Fruit fly (Drosophila melanogaster) whole organism, prepupa: ENCODE measurements around the gene COX7AL2.

Source experiments
- Blimp-1 ChIP-seq: fragments of 200-800 bp; sonication (Bioruptor generic); optimal IDR thresholded peaks from 3 replicates; lab custom pipeline; 2017; ENCODE audit warnings: missing biosample characterization, missing genetic modification characterization, mild to moderate bottlenecking, moderate library complexity, missing genetic modification reagents
- CG10631 ChIP-seq: fragments of 200-800 bp; sonication (Bioruptor generic); optimal IDR thresholded peaks from 2 replicates; lab custom pipeline; 2016; ENCODE audit warnings: missing biosample characterization, missing genetic modification characterization
- CG10669 ChIP-seq: fragments of 200-800 bp; sonication (Bioruptor generic); optimal IDR thresholded peaks from 3 replicates; lab custom pipeline; 2018; ENCODE audit warnings: missing biosample characterization, mild to moderate bottlenecking, missing genetic modification characterization, moderate library complexity
- CG11294 ChIP-seq: fragments of 200-800 bp; sonication (Bioruptor generic); IDR thresholded peaks from 2 replicates; pipeline ENCODE4 v1.3.6; 2022; ENCODE audit warnings: missing biosample characterization, missing genetic modification characterization
- CG11762 ChIP-seq: fragments of 200-800 bp; sonication (Bioruptor generic); optimal IDR thresholded peaks from 3 replicates; lab custom pipeline; 2016; ENCODE audit warnings: missing biosample characterization, missing genetic modification characterization; ENCODE audit not compliant: insufficient read depth
- CG11902 ChIP-seq: fragments of 200-800 bp; sonication (Bioruptor generic); optimal IDR thresholded peaks from 3 replicates; lab custom pipeline; 2016; ENCODE audit warnings: missing biosample characterization, missing genetic modification characterization
- CG16779 ChIP-seq: fragments of 200-800 bp; sonication (Bioruptor generic); optimal IDR thresholded peaks from 3 replicates; lab custom pipeline; 2017; ENCODE audit warnings: missing biosample characterization, mild to moderate bottlenecking, missing genetic modification characterization
- CG3032 ChIP-seq: fragments of 200-800 bp; optimal IDR thresholded peaks from 2 replicates; lab custom pipeline; 2019; ENCODE audit warnings: missing biosample characterization, mild to moderate bottlenecking, missing genetic modification characterization, moderate library complexity
- CG31627 ChIP-seq: fragments of 200-800 bp; sonication (Bioruptor generic); optimal IDR thresholded peaks from 3 replicates; lab custom pipeline; 2016; ENCODE audit warnings: missing biosample characterization, missing genetic modification characterization
- CG32006 ChIP-seq: fragments of 200-800 bp; sonication (Bioruptor generic); optimal IDR thresholded peaks from 3 replicates; lab custom pipeline; 2017; ENCODE audit warnings: missing biosample characterization, mild to moderate bottlenecking, missing genetic modification characterization
- CG34406 ChIP-seq: fragments of 200-800 bp; sonication (Bioruptor generic); optimal IDR thresholded peaks from 3 replicates; lab custom pipeline; 2016; ENCODE audit warnings: missing biosample characterization, missing genetic modification characterization
- CG3919 ChIP-seq: fragments of 200-800 bp; sonication (Bioruptor generic); optimal IDR thresholded peaks from 3 replicates; lab custom pipeline; 2016; ENCODE audit warnings: missing biosample characterization, missing genetic modification characterization
- CG4318 ChIP-seq: fragments of 200-800 bp; sonication (Bioruptor generic); optimal IDR thresholded peaks from 3 replicates; lab custom pipeline; 2017; ENCODE audit warnings: missing biosample characterization, mild to moderate bottlenecking, missing genetic modification characterization
- CG6276 ChIP-seq: fragments of 200-800 bp; sonication (Bioruptor generic); optimal IDR thresholded peaks from 2 replicates; lab custom pipeline; 2017; ENCODE audit warnings: missing biosample characterization, mild to moderate bottlenecking, missing genetic modification characterization
- CG6792 ChIP-seq: fragments of 200-800 bp; sonication (Bioruptor generic); optimal IDR thresholded peaks from 3 replicates; lab custom pipeline; 2016; ENCODE audit warnings: missing biosample characterization, missing genetic modification characterization
- CG6808 ChIP-seq: fragments of 200-800 bp; sonication (Bioruptor generic); optimal IDR thresholded peaks from 3 replicates; lab custom pipeline; 2017; ENCODE audit warnings: missing biosample characterization, missing genetic modification characterization, mild to moderate bottlenecking, moderate library complexity, missing genetic modification reagents
- CG6854 ChIP-seq: fragments of 200-800 bp; sonication (Bioruptor generic); optimal IDR thresholded peaks from 2 replicates; lab custom pipeline; 2017; ENCODE audit warnings: missing biosample characterization, mild to moderate bottlenecking, missing genetic modification characterization
- CG7368 ChIP-seq: fragments of 200-800 bp; sonication (Bioruptor generic); optimal IDR thresholded peaks from 3 replicates; lab custom pipeline; 2016; ENCODE audit warnings: missing biosample characterization, missing genetic modification characterization
- CG8119 ChIP-seq: fragments of 200-800 bp; sonication (Bioruptor generic); IDR thresholded peaks from 3 replicates; pipeline ENCODE4 v1.3.6; 2022; ENCODE audit warnings: missing biosample characterization, missing genetic modification characterization
- CG8632 ChIP-seq: fragments of 200-800 bp; sonication (Bioruptor generic); optimal IDR thresholded peaks from 3 replicates; lab custom pipeline; 2016; ENCODE audit warnings: missing biosample characterization, missing genetic modification characterization
- CG9139 ChIP-seq: fragments of 200-800 bp; sonication (Bioruptor generic); optimal IDR thresholded peaks from 3 replicates; lab custom pipeline; 2017; ENCODE audit warnings: missing biosample characterization, mild to moderate bottlenecking, missing genetic modification characterization
- Eip75B ChIP-seq: fragments of 200-800 bp; sonication (Bioruptor generic); optimal IDR thresholded peaks from 3 replicates; lab custom pipeline; 2016; ENCODE audit warnings: missing biosample characterization, missing genetic modification characterization
- Eip78C ChIP-seq: fragments of 200-800 bp; sonication (Bioruptor generic); peaks from one replicate; lab custom pipeline; 2016; ENCODE audit warnings: missing biosample characterization, missing genetic modification characterization
- Eip93F ChIP-seq: fragments of 200-800 bp; sonication (Bioruptor generic); optimal IDR thresholded peaks from 2 replicates; lab custom pipeline; 2016; ENCODE audit warnings: missing biosample characterization, mild to moderate bottlenecking, missing genetic modification characterization
- Ets21C ChIP-seq: fragments of 200-800 bp; sonication (Bioruptor generic); optimal IDR thresholded peaks from 3 replicates; lab custom pipeline; 2016; ENCODE audit warnings: missing biosample characterization, missing genetic modification characterization
- Ets96B ChIP-seq: fragments of 200-800 bp; optimal IDR thresholded peaks from 2 replicates; lab custom pipeline; 2019; ENCODE audit warnings: missing biosample characterization, mild to moderate bottlenecking, missing genetic modification characterization, moderate library complexity
- Gug ChIP-seq: fragments of 200-800 bp; sonication (Bioruptor generic); IDR thresholded peaks from 2 replicates; pipeline ENCODE4 v1.3.6; 2022; ENCODE audit warnings: missing biosample characterization, missing genetic modification characterization
- Hr39 ChIP-seq: fragments of 200-800 bp; sonication (Bioruptor generic); optimal IDR thresholded peaks from 2 replicates; lab custom pipeline; 2016; ENCODE audit warnings: missing biosample characterization, missing genetic modification characterization
- Hr4 ChIP-seq: fragments of 200-800 bp; sonication (Bioruptor generic); optimal IDR thresholded peaks from 3 replicates; lab custom pipeline; 2016; ENCODE audit warnings: missing biosample characterization, missing genetic modification characterization
- Lpt ChIP-seq: fragments of 200-800 bp; sonication (Bioruptor generic); optimal IDR thresholded peaks from 3 replicates; lab custom pipeline; 2016; ENCODE audit warnings: missing biosample characterization, missing genetic modification characterization
- Met ChIP-seq: fragments of 200-800 bp; sonication (Bioruptor generic); optimal IDR thresholded peaks from 3 replicates; lab custom pipeline; 2016; ENCODE audit warnings: missing biosample characterization, missing genetic modification characterization
- OdsH ChIP-seq: fragments of 200-800 bp; sonication (Bioruptor generic); optimal IDR thresholded peaks from 3 replicates; lab custom pipeline; 2016; ENCODE audit warnings: missing biosample characterization, missing genetic modification characterization
- Sox102F ChIP-seq: fragments of 200-800 bp; sonication (Bioruptor generic); optimal IDR thresholded peaks from 2 replicates; lab custom pipeline; 2016; ENCODE audit warnings: missing biosample characterization, mild to moderate bottlenecking, missing genetic modification characterization
- Sox14 ChIP-seq: fragments of 200-800 bp; sonication (Bioruptor generic); optimal IDR thresholded peaks from 3 replicates; lab custom pipeline; 2016; ENCODE audit warnings: missing biosample characterization, missing genetic modification characterization
- Sox15 ChIP-seq: fragments of 200-800 bp; sonication (Bioruptor generic); optimal IDR thresholded peaks from 3 replicates; lab custom pipeline; 2016; ENCODE audit warnings: missing biosample characterization, missing genetic modification characterization
- achi ChIP-seq: fragments of 200-800 bp; sonication (Bioruptor generic); optimal IDR thresholded peaks from 3 replicates; lab custom pipeline; 2016; ENCODE audit warnings: missing biosample characterization, missing genetic modification characterization
- acj6 ChIP-seq: fragments of 200-800 bp; sonication (Bioruptor generic); optimal IDR thresholded peaks from 3 replicates; lab custom pipeline; 2016; ENCODE audit warnings: missing biosample characterization, missing genetic modification characterization
- cyc ChIP-seq: fragments of 200-800 bp; sonication (Bioruptor generic); optimal IDR thresholded peaks from 3 replicates; lab custom pipeline; 2016; ENCODE audit warnings: missing biosample characterization, missing genetic modification characterization
- dac ChIP-seq: fragments of 200-800 bp; sonication (Bioruptor generic); optimal IDR thresholded peaks from 2 replicates; lab custom pipeline; 2017; ENCODE audit warnings: missing biosample characterization, mild to moderate bottlenecking, missing genetic modification characterization
- dsx ChIP-seq: fragments of 200-800 bp; optimal IDR thresholded peaks from 3 replicates; lab custom pipeline; 2019; ENCODE audit warnings: missing biosample characterization, mild to moderate bottlenecking, missing genetic modification characterization, moderate library complexity; ENCODE audit not compliant: poor library complexity, severe bottlenecking
- eg ChIP-seq: fragments of 200-800 bp; sonication (Bioruptor generic); IDR thresholded peaks from 3 replicates; pipeline ENCODE4 v1.3.6; 2022; ENCODE audit warnings: missing biosample characterization, missing genetic modification characterization
- fd59A ChIP-seq: fragments of 200-800 bp; sonication (Bioruptor generic); optimal IDR thresholded peaks from 2 replicates; lab custom pipeline; 2017; ENCODE audit warnings: missing biosample characterization, mild to moderate bottlenecking, missing genetic modification characterization, missing genetic modification reagents
- fd85E ChIP-seq: fragments of 200-800 bp; sonication (Bioruptor generic); optimal IDR thresholded peaks from 3 replicates; lab custom pipeline; 2016; ENCODE audit warnings: missing biosample characterization, missing genetic modification characterization
- fkh ChIP-seq: fragments of 200-800 bp; sonication (Bioruptor generic); optimal IDR thresholded peaks from 3 replicates; lab custom pipeline; 2017; ENCODE audit warnings: missing biosample characterization, mild to moderate bottlenecking, missing genetic modification characterization, moderate library complexity
- net ChIP-seq: fragments of 200-800 bp; sonication (Bioruptor generic); optimal IDR thresholded peaks from 3 replicates; lab custom pipeline; 2016; ENCODE audit warnings: missing biosample characterization, missing genetic modification characterization
- salr ChIP-seq, 2 experiments: fragments of 200-800 bp; sonication (Bioruptor generic); optimal IDR thresholded peaks; 3 replicates each; lab custom pipeline; 2016 to 2018; ENCODE audit warnings: missing biosample characterization in 2 of 2, missing genetic modification characterization in 2 of 2, mild to moderate bottlenecking in 1 of 2
- spab ChIP-seq: fragments of 200-800 bp; sonication (Bioruptor generic); optimal IDR thresholded peaks from 2 replicates; lab custom pipeline; 2017; ENCODE audit warnings: missing biosample characterization, mild to moderate bottlenecking, missing genetic modification characterization, missing genetic modification reagents
- svp ChIP-seq: fragments of 200-800 bp; sonication (Bioruptor generic); peaks from one replicate; lab custom pipeline; 2016; ENCODE audit warnings: missing biosample characterization, missing genetic modification characterization
- topi ChIP-seq: fragments of 200-800 bp; sonication (Bioruptor generic); optimal IDR thresholded peaks from 3 replicates; lab custom pipeline; 2016; ENCODE audit warnings: missing biosample characterization, missing genetic modification characterization
- vri ChIP-seq: fragments of 200-800 bp; sonication (Bioruptor generic); optimal IDR thresholded peaks from 3 replicates; lab custom pipeline; 2016; ENCODE audit warnings: missing biosample characterization, mild to moderate bottlenecking, missing genetic modification characterization

COX7AL2 gene

DNA sequence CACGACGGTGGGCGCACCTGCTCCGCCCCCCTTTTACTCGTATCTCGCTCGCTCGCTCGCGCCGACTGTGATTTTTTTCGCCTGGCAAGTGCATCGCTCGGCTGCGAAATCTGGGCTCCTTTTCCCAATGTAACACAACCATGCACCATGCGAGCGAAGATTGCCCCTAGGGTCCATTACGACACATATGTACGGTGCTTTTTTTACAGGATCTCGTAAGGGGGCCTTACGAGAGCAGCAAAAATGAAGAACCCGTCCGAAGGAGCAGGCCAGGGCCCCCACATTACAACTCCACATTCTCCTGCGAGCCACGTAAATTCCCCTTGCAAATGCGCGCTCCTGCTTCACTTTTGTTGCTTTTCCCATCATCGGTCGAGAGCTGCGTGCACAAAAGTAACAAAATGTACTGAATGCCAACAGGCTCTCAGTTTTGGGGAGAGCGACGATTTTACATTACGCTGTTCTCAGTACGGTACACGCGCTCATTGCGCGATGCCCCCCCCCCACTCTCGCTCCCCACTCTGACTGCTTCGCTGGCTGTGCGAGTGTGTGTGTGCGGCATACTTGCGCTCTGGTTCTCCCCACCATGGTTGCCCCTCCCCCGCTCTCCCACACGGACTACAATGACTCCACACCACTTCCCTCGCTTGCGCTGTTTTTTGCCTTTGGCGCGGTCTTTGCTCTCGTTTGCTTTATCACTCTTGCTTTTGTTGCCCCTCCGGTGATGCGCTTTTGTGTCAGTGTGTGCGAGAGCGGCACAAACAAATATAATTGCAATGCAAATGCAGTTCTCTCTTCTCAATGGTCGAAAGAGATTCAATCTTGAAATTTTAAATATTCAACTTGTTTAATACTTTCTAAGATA, 5.4 kb upstream of the COX7AL2 start:
- TF ChIP-seq CG32006 (GFP tag; lab: Kevin White, UChicago), result peak; percentile 59
- TF ChIP-seq Sox15, result no peak
- TF ChIP-seq CG6808 (GFP tag; lab: Kevin White, UChicago), result peak; percentile 64
- no peak for TF ChIP-seq Hr39 (GFP tag; lab: Kevin White, UChicago)
- peak; percentile 24 for TF ChIP-seq Ets96B (tag; lab: Kevin White, UChicago)
- TF ChIP-seq CG9139 (GFP tag; lab: Kevin White, UChicago), result peak; percentile 57
- no peak for TF ChIP-seq CG34406 (GFP tag; lab: Kevin White, UChicago)
- peak; percentile 66; the same call in 1 of the 2 replicates for TF ChIP-seq Gug (GFP tag; lab: Robert Waterston, UW)
- TF ChIP-seq CG11294 (GFP tag; lab: Robert Waterston, UW), result peak; percentile 24; the same call in 1 of the 2 replicates
- no peak for TF ChIP-seq CG8632
- TF ChIP-seq Lpt (GFP tag; lab: Kevin White, UChicago), result peak; percentile 92
- TF ChIP-seq dsx (GFP tag; lab: Kevin White, UChicago), result peak; percentile 85
- TF ChIP-seq salr (GFP tag; optimal IDR thresholded peaks at IDR 0.05; lab: Kevin White, UChicago), result peak; percentile 35 to 37
- TF ChIP-seq Hr4 (GFP tag; lab: Kevin White, UChicago), result no peak
- TF ChIP-seq Met (GFP tag; lab: Kevin White, UChicago), result peak; percentile 66
- peak; percentile 7 for TF ChIP-seq CG10631 (GFP tag; lab: Kevin White, UChicago)
- TF ChIP-seq Sox102F, result peak; percentile 78
- peak; percentile 25 for TF ChIP-seq OdsH (GFP tag; lab: Kevin White, UChicago)
- TF ChIP-seq CG7368 (GFP tag; lab: Kevin White, UChicago), result peak; percentile 6
- TF ChIP-seq svp (GFP tag; lab: Kevin White, UChicago), result peak; percentile 86
- TF ChIP-seq CG8119 (GFP tag; lab: Robert Waterston, UW), result peak; percentile 64; the same call in 1 of the 3 replicates
- peak; percentile 45 for TF ChIP-seq CG3032 (tag; lab: Kevin White, UChicago)
- peak; percentile 22 for TF ChIP-seq fkh (GFP tag; lab: Kevin White, UChicago)
- TF ChIP-seq CG6854, result peak; percentile 87
- peak; percentile 47 for TF ChIP-seq acj6 (GFP tag; lab: Kevin White, UChicago)
- TF ChIP-seq CG16779 (tag; lab: Kevin White, UChicago), result peak; percentile 39
- peak; percentile 99 for TF ChIP-seq Blimp-1 (GFP tag; lab: Kevin White, UChicago)
- no peak for TF ChIP-seq topi (GFP tag; lab: Kevin White, UChicago)
- TF ChIP-seq Eip93F (GFP tag; lab: Kevin White, UChicago), result no peak
- TF ChIP-seq Sox14, result peak; percentile 87
- TF ChIP-seq eg (GFP tag; lab: Robert Waterston, UW), result no peak; the same call in 1 of the 3 replicates
- TF ChIP-seq spab (GFP tag; lab: Kevin White, UChicago), result peak; percentile 10
- peak; percentile 40 for TF ChIP-seq CG11762 (GFP tag; lab: Kevin White, UChicago)
- no peak for TF ChIP-seq CG31627 (GFP tag; lab: Kevin White, UChicago)
- TF ChIP-seq CG3919 (GFP tag; lab: Kevin White, UChicago), result peak; percentile 32
- no peak for TF ChIP-seq CG4318 (GFP tag; lab: Kevin White, UChicago)
- TF ChIP-seq fd59A (GFP tag; lab: Kevin White, UChicago), result no peak
- peak; percentile 7 for TF ChIP-seq dac (GFP tag; lab: Kevin White, UChicago)
- peak; percentile 62 for TF ChIP-seq CG6276 (GFP tag; lab: Kevin White, UChicago)
- TF ChIP-seq CG6792 (GFP tag; lab: Kevin White, UChicago), result peak; percentile 45
- TF ChIP-seq Eip75B (GFP tag; lab: Kevin White, UChicago), result peak; percentile 75
- peak; percentile 90 for TF ChIP-seq Eip78C
- peak; percentile 44 for TF ChIP-seq fd85E
- peak; percentile 8 for TF ChIP-seq Ets21C
- peak; percentile 60 for TF ChIP-seq net (GFP tag; lab: Kevin White, UChicago)
- TF ChIP-seq vri, result peak; percentile 80
- no peak for TF ChIP-seq cyc (GFP tag; lab: Kevin White, UChicago)
- peak; percentile 37 for TF ChIP-seq achi (GFP tag; lab: Kevin White, UChicago)
- TF ChIP-seq CG10669 (GFP tag; lab: Kevin White, UChicago), result peak; percentile 14
- TF ChIP-seq CG11902, result no peak
